Worm (Caenorhabditis elegans) whole organism, late embryonic: Measurements from ENCODE around the gene npr-17.
"Not testable (repeated sequence)": the region's sequence is repeated elsewhere in the genome, so short reads cannot be mapped to it uniquely, and the experiment has no call there.

Source experiments
- C38D4.7 ChIP-seq: fragments of 200-800 bp; sonication (Bioruptor generic); optimal IDR thresholded peaks from 2 replicates; lab custom pipeline; 2018; ENCODE audit warnings: mild to moderate bottlenecking, missing genetic modification characterization, moderate library complexity, missing compliant biosample characterization
- ama-1 ChIP-seq: fragments of 150-350 bp; optimal IDR thresholded peaks from 2 replicates; lab custom pipeline; 2014
- gmeb-2 ChIP-seq: sonication (generic microtip); optimal IDR thresholded peaks from 2 replicates; lab custom pipeline; 2016; ENCODE audit warnings: missing genetic modification characterization, inconsistent platforms, missing compliant biosample characterization
- hlh-30 ChIP-seq: sonication (generic microtip); optimal IDR thresholded peaks from 2 replicates; lab custom pipeline; 2017; ENCODE audit warnings: antibody characterized with exemption, missing genetic modification characterization, missing compliant biosample characterization; ENCODE audit not compliant: insufficient read depth
- hlh-8 ChIP-seq: sonication (generic microtip); optimal IDR thresholded peaks from 2 replicates; lab custom pipeline; 2016; ENCODE audit warnings: missing genotype, missing genetic modification characterization, missing compliant biosample characterization
- nhr-11 ChIP-seq: fragments of 150-350 bp; optimal IDR thresholded peaks from 2 replicates; lab custom pipeline; 2014; ENCODE audit warnings: missing biosample characterization, missing genetic modification characterization
- npax-4 ChIP-seq: sonication (generic microtip); optimal IDR thresholded peaks from 2 replicates; lab custom pipeline; 2016; ENCODE audit warnings: missing genetic modification characterization, missing compliant biosample characterization
- pha-4 ChIP-seq: fragments of 150-350 bp; optimal IDR thresholded peaks from 2 replicates; lab custom pipeline; 2018; ENCODE audit warnings: missing biosample characterization, missing genetic modification reagents, missing genetic modification characterization
- syd-9 ChIP-seq: sonication (generic microtip); optimal IDR thresholded peaks from 2 replicates; lab custom pipeline; 2016; ENCODE audit warnings: mild to moderate bottlenecking, missing genetic modification characterization, moderate library complexity, missing compliant biosample characterization
- ttx-3 ChIP-seq: sonication (generic microtip); optimal IDR thresholded peaks from 2 replicates; lab custom pipeline; 2016; ENCODE audit warnings: missing genetic modification reagents, missing genetic modification characterization, missing compliant biosample characterization
- unc-3 ChIP-seq, 2 experiments: fragments of 200-800 bp in 1 of 2; sonication (Bioruptor generic) in 1 of 2; sonication (generic microtip) in 1 of 2; conservative IDR thresholded peaks in 1 of 2; optimal IDR thresholded peaks in 1 of 2; 2 replicates each; pipeline versions ENCODE4 v1.3.6 to Lab custom; 2016 to 2022; ENCODE audit warnings: missing compliant biosample characterization in 2 of 2, missing genetic modification characterization in 2 of 2, missing genetic modification reagents in 1 of 2

DNA sequence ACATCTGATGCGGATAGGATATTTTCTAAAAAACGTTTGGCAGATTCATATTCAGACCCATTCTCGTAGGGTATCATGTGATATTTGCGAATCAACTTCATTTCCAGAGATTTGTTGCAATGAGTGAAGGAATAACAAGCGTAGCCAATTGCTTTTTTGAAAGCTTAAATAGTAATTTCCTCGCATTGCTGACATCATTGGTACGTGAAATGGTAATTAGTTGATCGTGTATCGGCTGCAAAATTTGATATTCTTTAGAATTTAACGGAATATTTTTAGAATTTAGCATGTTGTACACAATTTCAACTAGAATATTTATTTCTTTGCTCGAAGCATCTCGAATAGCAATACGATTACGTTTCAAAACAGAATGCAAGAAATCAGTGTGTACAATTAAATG, 33.6 kb downstream of the npr-17 start, which contains the start of gene F54H12.4:
- not testable (repeated sequence) for TF ChIP-seq ama-1 (lab: Kevin White, UChicago); npax-4; hlh-30 (tag; lab: Kevin White, UChicago); hlh-8 (tag; lab: Kevin White, UChicago); syd-9 (tag; lab: Kevin White, UChicago); ttx-3 (tag; lab: Kevin White, UChicago); pha-4; unc-3 (GFP tag; conservative IDR thresholded peaks at IDR 0.05; lab: Robert Waterston, UW); unc-3 (tag; optimal IDR thresholded peaks at IDR 0.05; lab: Kevin White, UChicago); nhr-11 (tag; lab: Kevin White, UChicago); C38D4.7 (GFP tag; lab: Kevin White, UChicago); gmeb-2 (tag; lab: Kevin White, UChicago)
